Fruit fly (Drosophila melanogaster): ENCODE data around the gene CG2310.

Gene CG2310

dm6 chr3R:29493242-29493944 lies at the start of gene CG2310, which contains the start of gene Diedel (continued):
- TF ChIP-seq CG12769 (tag; optimal IDR thresholded peaks at IDR 0.05) (no peak), MESR4 (GFP tag; optimal IDR thresholded peaks at IDR 0.05) (peak; percentile 73), vnd (GFP tag; IDR thresholded peaks at IDR 0.05; ENCODE audit: partially characterized antibody) (peak; percentile 44; the same call in 1 of the 3 replicates), Chrac-16 (GFP tag; optimal IDR thresholded peaks at IDR 0.05) (no peak), jumu (GFP tag; optimal IDR thresholded peaks at IDR 0.05) (peak; percentile 0)

- TF ChIP-seq CG43689 (GFP tag; IDR thresholded peaks at IDR 0.05): no peak
- TF ChIP-seq lola (GFP tag; optimal IDR thresholded peaks at IDR 0.05): peak in 1 of 3 experiments; percentile 61
- no peak for TF ChIP-seq Lhr (GFP tag; optimal IDR thresholded peaks at IDR 0.05)
- no peak for TF ChIP-seq Nf-YB (GFP tag; optimal IDR thresholded peaks at IDR 0.05)
- no peak for TF ChIP-seq Dip3 (GFP tag; optimal IDR thresholded peaks at IDR 0.05)
- TF ChIP-seq disco-r (GFP tag; optimal IDR thresholded peaks at IDR 0.05): no peak
- TF ChIP-seq tup (GFP tag; optimal IDR thresholded peaks at IDR 0.05): no peak
- no peak for TF ChIP-seq fu2 (GFP tag; optimal IDR thresholded peaks at IDR 0.05)
- TF ChIP-seq sens-2 (GFP tag; IDR thresholded peaks at IDR 0.05): no peak
- no peak for TF ChIP-seq inv (GFP tag; IDR thresholded peaks at IDR 0.05; ENCODE audit: partially characterized antibody)
- TF ChIP-seq stc (GFP tag; IDR thresholded peaks at IDR 0.05): no peak
- TF ChIP-seq CG13424 (tag; optimal IDR thresholded peaks at IDR 0.05): no peak
- TF ChIP-seq CG2678 (tag; optimal IDR thresholded peaks at IDR 0.05): no peak
- TF ChIP-seq CG4820 (GFP tag; optimal IDR thresholded peaks at IDR 0.05): no peak
- TF ChIP-seq Rfx (GFP tag; IDR thresholded peaks at IDR 0.05): no peak
- no peak for TF ChIP-seq ham (GFP tag; IDR thresholded peaks at IDR 0.05)
- TF ChIP-seq scrt (GFP tag; optimal IDR thresholded peaks at IDR 0.05): no peak
- TF ChIP-seq CG16779 (GFP tag; IDR thresholded peaks at IDR 0.05): no peak
- TF ChIP-seq CHES-1-like (GFP tag; optimal IDR thresholded peaks at IDR 0.05): no peak
- no peak for TF ChIP-seq yki (optimal IDR thresholded peaks at IDR 0.05)
- TF ChIP-seq CG18599 (GFP tag; optimal IDR thresholded peaks at IDR 0.05): no peak
- TF ChIP-seq ttk (GFP tag; IDR thresholded peaks at IDR 0.05): no peak
- no peak for TF ChIP-seq Hr78 (GFP tag; optimal IDR thresholded peaks at IDR 0.05)
- no peak for TF ChIP-seq unc-4 (GFP tag; IDR thresholded peaks at IDR 0.05; ENCODE audit: partially characterized antibody)
- TF ChIP-seq oc (tag; optimal IDR thresholded peaks at IDR 0.05): no peak
- peak; percentile 44 for TF ChIP-seq CG16815 (GFP tag; optimal IDR thresholded peaks at IDR 0.05)
- TF ChIP-seq CG8388 (GFP tag; optimal IDR thresholded peaks at IDR 0.05): peak; percentile 15
- peak; percentile 31 for TF ChIP-seq fd102C (GFP tag; optimal IDR thresholded peaks at IDR 0.05)
- no peak for TF ChIP-seq pzg (GFP tag; optimal IDR thresholded peaks at IDR 0.05)
- no peak for TF ChIP-seq CG7556 (GFP tag; optimal IDR thresholded peaks at IDR 0.05)
- no peak for TF ChIP-seq Atf3 (GFP tag; optimal IDR thresholded peaks at IDR 0.05)
- no peak for TF ChIP-seq Pdp1 (GFP tag; optimal IDR thresholded peaks at IDR 0.05)
- TF ChIP-seq dpn (GFP tag; optimal IDR thresholded peaks at IDR 0.05): no peak
- TF ChIP-seq Hsf (GFP tag; optimal IDR thresholded peaks at IDR 0.05): peak; percentile 18
- no peak for TF ChIP-seq H2.0 (GFP tag; IDR thresholded peaks at IDR 0.05)
- TF ChIP-seq nerfin-2 (GFP tag; IDR thresholded peaks at IDR 0.05; ENCODE audit: partially characterized antibody): no peak
- no peak for TF ChIP-seq pita (GFP tag; optimal IDR thresholded peaks at IDR 0.05)
- no peak for TF ChIP-seq CG6683 (GFP tag; optimal IDR thresholded peaks at IDR 0.05)
- TF ChIP-seq ftz-f1 (GFP tag; optimal IDR thresholded peaks at IDR 0.05): no peak
- no peak for TF ChIP-seq dati (GFP tag; IDR thresholded peaks at IDR 0.05)
- TF ChIP-seq CG33557 (GFP tag; optimal IDR thresholded peaks at IDR 0.05): peak; percentile 23
These were observed 47.8 kb upstream of the CG2310 start for dm6 chr3R:29540948-29541741.
